Worm (Caenorhabditis elegans): ENCODE data around the gene str-166.

Gene str-166

DNA sequence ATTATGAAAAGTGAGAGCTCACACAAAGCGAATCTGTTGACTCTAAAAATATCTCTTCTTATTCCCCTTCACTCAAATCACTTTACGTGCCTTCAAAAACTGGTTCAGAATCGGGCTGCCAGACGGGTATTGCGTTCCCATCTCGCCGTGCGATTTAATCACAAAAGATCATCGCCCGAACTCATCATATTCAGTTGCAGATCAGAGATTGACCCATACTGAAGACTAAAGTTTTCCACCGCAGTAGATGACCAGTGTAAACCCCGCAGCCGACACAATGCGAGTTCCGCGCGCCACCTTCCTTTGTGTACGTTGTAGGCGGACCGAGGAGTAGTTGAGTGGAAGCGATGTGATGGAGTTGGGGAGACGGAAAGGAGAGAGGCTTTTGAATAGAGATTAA is 3.5 kb upstream of the str-166 start (continued):
- TF ChIP-seq ztf-3 (GFP tag; optimal IDR thresholded peaks at IDR 0.05) = no peak
- TF ChIP-seq lin-26 (GFP tag; IDR thresholded peaks at IDR 0.05) = peak; percentile 40; the same call in 1 of the 2 replicates
- TF ChIP-seq F49E8.2 (tag; optimal IDR thresholded peaks at IDR 0.05; ENCODE audit: insufficient read depth) = peak; percentile 95
- no peak for TF ChIP-seq C06A6.2 (GFP tag; conservative IDR thresholded peaks at IDR 0.05)
- no peak for TF ChIP-seq ceh-79 (tag; optimal IDR thresholded peaks at IDR 0.05)
- TF ChIP-seq nhr-179 (tag; optimal IDR thresholded peaks at IDR 0.05) = no peak
- peak; percentile 75 for TF ChIP-seq lsl-1 (GFP tag; optimal IDR thresholded peaks at IDR 0.05)
- no peak for TF ChIP-seq B0035.1 (tag; optimal IDR thresholded peaks at IDR 0.05)
- TF ChIP-seq Y53F4B.3 (GFP tag; IDR thresholded peaks at IDR 0.05) = no peak
- TF ChIP-seq ccch-3 (GFP tag; optimal IDR thresholded peaks at IDR 0.05) = no peak
- TF ChIP-seq lag-1 (GFP tag; IDR thresholded peaks at IDR 0.05) = no peak
- peak; percentile 79; the same call in 1 of the 2 replicates for TF ChIP-seq Y56A3A.18 (GFP tag; IDR thresholded peaks at IDR 0.05)
- TF ChIP-seq him-1 (tag; optimal IDR thresholded peaks at IDR 0.05) = peak; percentile 92
- no peak for TF ChIP-seq chd-7 (tag; optimal IDR thresholded peaks at IDR 0.05)
- TF ChIP-seq madf-8 (GFP tag; conservative IDR thresholded peaks at IDR 0.05) = peak; percentile 46
- no peak for TF ChIP-seq sdz-38 (tag; optimal IDR thresholded peaks at IDR 0.05)
- TF ChIP-seq mcd-1 (GFP tag; IDR thresholded peaks at IDR 0.05) = peak; percentile 78
- TF ChIP-seq madf-6 (GFP tag; IDR thresholded peaks at IDR 0.05) = peak; percentile 88
- no peak for TF ChIP-seq madf-3 (GFP tag; IDR thresholded peaks at IDR 0.05)
- TF ChIP-seq T07F8.4 (tag; optimal IDR thresholded peaks at IDR 0.05) = no peak
- TF ChIP-seq lin-35 (GFP tag; optimal IDR thresholded peaks at IDR 0.05) = no peak
- TF ChIP-seq F57C9.4 (tag; optimal IDR thresholded peaks at IDR 0.05) = no peak
- no peak for TF ChIP-seq pha-4 (tag; optimal IDR thresholded peaks at IDR 0.05)
- no peak for TF ChIP-seq F10E7.11 (tag; optimal IDR thresholded peaks at IDR 0.05)
- TF ChIP-seq ets-4 (GFP tag; optimal IDR thresholded peaks at IDR 0.05) = no peak
- no peak for TF ChIP-seq unc-62 (GFP tag; optimal IDR thresholded peaks at IDR 0.05)
- peak; percentile 14 for TF ChIP-seq xnd-1 (tag; optimal IDR thresholded peaks at IDR 0.05)
- no peak for TF ChIP-seq ztf-25 (GFP tag; IDR thresholded peaks at IDR 0.05)
- no peak for TF ChIP-seq akir-1 (GFP tag; optimal IDR thresholded peaks at IDR 0.05)
- TF ChIP-seq snpc-3.4 (tag; optimal IDR thresholded peaks at IDR 0.05) = peak; percentile 97
- TF ChIP-seq tbx-9 (tag; optimal IDR thresholded peaks at IDR 0.05; ENCODE audit: borderline replicate concordance) = no peak
- TF ChIP-seq fkh-3 (tag; optimal IDR thresholded peaks at IDR 0.05) = no peak
- no peak for TF ChIP-seq cebp-1 (GFP tag; IDR thresholded peaks at IDR 0.05)
- no peak for TF ChIP-seq cebp-1 (tag; optimal IDR thresholded peaks at IDR 0.05)
- no peak for TF ChIP-seq aptf-3 (GFP tag; IDR thresholded peaks at IDR 0.05)
- peak; percentile 81 for TF ChIP-seq tbp1 (GFP tag; optimal IDR thresholded peaks at IDR 0.05)
- TF ChIP-seq F39B2.1 (GFP tag; IDR thresholded peaks at IDR 0.05) = no peak; the same call in 1 of the 2 replicates
- TF ChIP-seq ceh-40 (GFP tag; IDR thresholded peaks at IDR 0.05) = no peak
- peak; percentile 55 for TF ChIP-seq ceh-100 (GFP tag; IDR thresholded peaks at IDR 0.05)
- no peak for TF ChIP-seq ztf-22 (GFP tag; optimal IDR thresholded peaks at IDR 0.05)
- TF ChIP-seq mel-28 (tag; optimal IDR thresholded peaks at IDR 0.05; ENCODE audit: borderline replicate concordance) = no peak
- no peak for TF ChIP-seq F37B4.10 (GFP tag; IDR thresholded peaks at IDR 0.05)
- 0 out of 2 replicates have a peak, but pooled peaks have one; percentile 12 for TF ChIP-seq egl-44 (GFP tag; IDR thresholded peaks at IDR 0.05)
- no peak for TF ChIP-seq sptf-2 (GFP tag; optimal IDR thresholded peaks at IDR 0.05)
- peak; percentile 96 for TF ChIP-seq attf-6 (GFP tag; IDR thresholded peaks at IDR 0.05)
- TF ChIP-seq hsf-1 (GFP tag; IDR thresholded peaks at IDR 0.05) = peak; percentile 73
- TF ChIP-seq F33H1.4 (GFP tag; IDR thresholded peaks at IDR 0.05) = peak; percentile 65
- TF ChIP-seq F52B5.7 (tag; optimal IDR thresholded peaks at IDR 0.05) = no peak
- no peak for TF ChIP-seq F55B11.4 (tag; optimal IDR thresholded peaks at IDR 0.05; ENCODE audit: borderline replicate concordance, insufficient read depth)

All from whole organism, young adult.